Worm (Caenorhabditis elegans) whole organism, young adult: Measurements from ENCODE around the gene pigg-1.

Experiments
- B0035.1 ChIP-seq: sonication (generic microtip); optimal IDR thresholded peaks from 2 replicates; lab custom pipeline; 2016; ENCODE audit warnings: missing genetic modification characterization, mild to moderate bottlenecking, missing compliant biosample characterization, missing genotype, missing genetic modification reagents
- B0261.1 ChIP-seq: sonication (generic microtip); optimal IDR thresholded peaks from 2 replicates; lab custom pipeline; 2016; ENCODE audit warnings: mild to moderate bottlenecking, missing genetic modification characterization, moderate library complexity, missing compliant biosample characterization
- B0336.3 ChIP-seq: fragments of 200-800 bp; sonication (Bioruptor generic); IDR thresholded peaks from 2 replicates; pipeline ENCODE4 v1.3.6; 2022; ENCODE audit warnings: missing genetic modification characterization, missing compliant biosample characterization
- C17E4.6 ChIP-seq: fragments of 200-800 bp; sonication (Bioruptor generic); IDR thresholded peaks from 2 replicates; pipeline ENCODE4 v1.3.6; 2022; ENCODE audit warnings: missing genetic modification reagents, missing genetic modification characterization, missing compliant biosample characterization
- F49E8.2 ChIP-seq: sonication (generic microtip); optimal IDR thresholded peaks from 3 replicates; lab custom pipeline; 2017; ENCODE audit warnings: missing genetic modification characterization, mild to moderate bottlenecking, missing compliant biosample characterization, antibody characterized with exemption, moderate library complexity; ENCODE audit not compliant: insufficient read depth
- F52B5.7 ChIP-seq: sonication (generic microtip); optimal IDR thresholded peaks from 2 replicates; lab custom pipeline; 2016; ENCODE audit warnings: mild to moderate bottlenecking, missing genetic modification characterization, missing compliant biosample characterization
- F55B11.4 ChIP-seq: sonication (generic microtip); optimal IDR thresholded peaks from 2 replicates; lab custom pipeline; 2016; ENCODE audit warnings: missing compliant biosample characterization, missing genetic modification characterization, borderline replicate concordance; ENCODE audit not compliant: insufficient read depth
- F57A8.1 ChIP-seq: fragments of 200-800 bp; sonication (Bioruptor generic); optimal IDR thresholded peaks from 2 replicates; lab custom pipeline; 2018; ENCODE audit warnings: mild to moderate bottlenecking, missing genetic modification characterization, moderate library complexity, missing compliant biosample characterization
- K11D2.4 ChIP-seq: fragments of 200-800 bp; sonication (Bioruptor generic); IDR thresholded peaks from 2 replicates; pipeline ENCODE4 v1.3.6; 2022; ENCODE audit warnings: missing genetic modification reagents, missing genetic modification characterization, missing compliant biosample characterization
- T07F8.4 ChIP-seq: sonication (generic microtip); optimal IDR thresholded peaks from 2 replicates; lab custom pipeline; 2016; ENCODE audit warnings: mild to moderate bottlenecking, missing genetic modification characterization, moderate library complexity, missing compliant biosample characterization
- T26A5.8 ChIP-seq: sonication (generic microtip); optimal IDR thresholded peaks from 2 replicates; lab custom pipeline; 2016; ENCODE audit warnings: missing genetic modification characterization, missing compliant biosample characterization
- Y56A3A.18 ChIP-seq: fragments of 200-800 bp; sonication (Bioruptor generic); IDR thresholded peaks from 2 replicates; pipeline ENCODE4 v1.3.6; 2022; ENCODE audit warnings: missing genetic modification reagents, missing genetic modification characterization, missing compliant biosample characterization
- akir-1 ChIP-seq: fragments of 200-800 bp; sonication (Bioruptor generic); optimal IDR thresholded peaks from 2 replicates; lab custom pipeline; 2018; ENCODE audit warnings: mild to moderate bottlenecking, missing genetic modification characterization, moderate library complexity, missing compliant biosample characterization
- aptf-2 ChIP-seq: fragments of 200-800 bp; sonication (Bioruptor generic); conservative IDR thresholded peaks from 2 replicates; pipeline ENCODE4 v1.3.6; 2022; ENCODE audit warnings: missing genetic modification reagents, missing genetic modification characterization, missing compliant biosample characterization
- atf-7 ChIP-seq: sonication (generic microtip); optimal IDR thresholded peaks from 2 replicates; lab custom pipeline; 2017; ENCODE audit warnings: mild to moderate bottlenecking, missing genetic modification characterization, missing compliant biosample characterization
- attf-6 ChIP-seq: fragments of 200-800 bp; sonication (Bioruptor generic); IDR thresholded peaks from 2 replicates; pipeline ENCODE4 v1.3.6; 2022; ENCODE audit warnings: missing genetic modification reagents, missing genetic modification characterization, missing compliant biosample characterization
- bed-2 ChIP-seq: fragments of 200-800 bp; sonication (Bioruptor generic); IDR thresholded peaks from 2 replicates; pipeline ENCODE4 v1.3.6; 2022; ENCODE audit warnings: missing genetic modification reagents, missing genetic modification characterization, missing compliant biosample characterization
- cebp-1 ChIP-seq, 2 experiments: fragments of 200-800 bp in 1 of 2; sonication (Bioruptor generic) in 1 of 2; sonication (generic microtip) in 1 of 2; IDR thresholded peaks in 1 of 2; optimal IDR thresholded peaks in 1 of 2; 2 replicates each; pipeline versions ENCODE4 v1.3.6 to Lab custom; 2017 to 2022; ENCODE audit warnings: missing compliant biosample characterization in 2 of 2, missing genetic modification characterization in 2 of 2, mild to moderate bottlenecking in 1 of 2, missing genetic modification reagents in 1 of 2, moderate library complexity in 1 of 2
- cebp-2 ChIP-seq: fragments of 200-800 bp; sonication (Bioruptor generic); IDR thresholded peaks from 2 replicates; pipeline ENCODE4 v1.3.6; 2022; ENCODE audit warnings: missing genetic modification characterization, missing compliant biosample characterization
- ceh-40 ChIP-seq: fragments of 200-800 bp; sonication (Bioruptor generic); IDR thresholded peaks from 2 replicates; pipeline ENCODE4 v1.3.6; 2022; ENCODE audit warnings: missing genetic modification characterization, missing compliant biosample characterization
- chd-7 ChIP-seq: sonication (generic microtip); optimal IDR thresholded peaks from 2 replicates; lab custom pipeline; 2016; ENCODE audit warnings: mild to moderate bottlenecking, missing genetic modification characterization, moderate library complexity, missing compliant biosample characterization
- dpff-1 ChIP-seq: sonication (generic microtip); optimal IDR thresholded peaks from 2 replicates; lab custom pipeline; 2017; ENCODE audit warnings: mild to moderate bottlenecking, missing genetic modification characterization, missing compliant biosample characterization
- egrh-3 ChIP-seq: fragments of 200-800 bp; sonication (Bioruptor generic); IDR thresholded peaks from 2 replicates; pipeline ENCODE4 v1.3.6; 2022; ENCODE audit warnings: missing genetic modification reagents, missing genetic modification characterization, missing compliant biosample characterization
- ekl-4 ChIP-seq: fragments of 200-800 bp; sonication (Bioruptor generic); IDR thresholded peaks from 2 replicates; pipeline ENCODE4 v1.3.6; 2022; ENCODE audit warnings: missing genetic modification reagents, missing genetic modification characterization, missing compliant biosample characterization
- ets-4 ChIP-seq: fragments of 200-800 bp; sonication (Bioruptor generic); optimal IDR thresholded peaks from 2 replicates; lab custom pipeline; 2018; ENCODE audit warnings: mild to moderate bottlenecking, missing genetic modification characterization, missing compliant biosample characterization
- fkh-3 ChIP-seq: sonication (generic microtip); optimal IDR thresholded peaks from 2 replicates; lab custom pipeline; 2016; ENCODE audit warnings: mild to moderate bottlenecking, missing genetic modification characterization, missing compliant biosample characterization
- hmg-1.2 ChIP-seq: fragments of 200-800 bp; sonication (Bioruptor generic); IDR thresholded peaks from 2 replicates; pipeline ENCODE4 v1.3.6; 2022; ENCODE audit warnings: missing genetic modification reagents, missing genetic modification characterization, missing compliant biosample characterization
- lag-1 ChIP-seq: fragments of 200-800 bp; sonication (Bioruptor generic); IDR thresholded peaks from 2 replicates; pipeline ENCODE4 v1.3.6; 2022; ENCODE audit warnings: missing genetic modification reagents, missing genetic modification characterization, missing compliant biosample characterization
- madf-8 ChIP-seq: fragments of 200-800 bp; sonication (Bioruptor generic); conservative IDR thresholded peaks from 2 replicates; pipeline ENCODE4 v1.3.6; 2022; ENCODE audit warnings: missing genetic modification reagents, missing genetic modification characterization, missing compliant biosample characterization
- mcd-1 ChIP-seq: fragments of 200-800 bp; sonication (Bioruptor generic); IDR thresholded peaks from 2 replicates; pipeline ENCODE4 v1.3.6; 2022; ENCODE audit warnings: missing genetic modification reagents, missing genetic modification characterization, missing compliant biosample characterization
- mes-4 ChIP-seq: sonication (generic microtip); optimal IDR thresholded peaks from 2 replicates; lab custom pipeline; 2016; ENCODE audit warnings: missing genotype, missing genetic modification characterization, missing compliant biosample characterization
- mxl-1 ChIP-seq: sonication (generic microtip); optimal IDR thresholded peaks from 2 replicates; lab custom pipeline; 2016; ENCODE audit warnings: missing genetic modification characterization, missing compliant biosample characterization
- nhr-80 ChIP-seq: sonication (generic microtip); optimal IDR thresholded peaks from 2 replicates; lab custom pipeline; 2016; ENCODE audit warnings: missing genetic modification characterization, missing compliant biosample characterization
- sdz-38 ChIP-seq: sonication (generic microtip); optimal IDR thresholded peaks from 2 replicates; lab custom pipeline; 2016; ENCODE audit warnings: missing genotype, missing genetic modification characterization, missing compliant biosample characterization
- sea-2 ChIP-seq: fragments of 200-800 bp; sonication (Bioruptor generic); IDR thresholded peaks from 2 replicates; pipeline ENCODE4 v1.3.6; 2022; ENCODE audit warnings: missing genetic modification characterization, missing compliant biosample characterization
- snpc-4 ChIP-seq, 5 experiments: fragments of 150-350 bp in 1 of 5; sonication (generic microtip) in 4 of 5; optimal IDR thresholded peaks; 2 replicates each; lab custom pipeline; 2014 to 2018; ENCODE audit warnings: missing genetic modification characterization in 5 of 5, missing biosample characterization in 3 of 5, antibody characterized with exemption in 2 of 5, mild to moderate bottlenecking in 2 of 5, missing compliant biosample characterization in 2 of 5, missing genotype in 2 of 5, moderate library complexity in 2 of 5, missing genetic modification reagents in 1 of 5
- somi-1 ChIP-seq: fragments of 200-800 bp; sonication (Bioruptor generic); optimal IDR thresholded peaks from 2 replicates; lab custom pipeline; 2018; ENCODE audit warnings: mild to moderate bottlenecking, missing genetic modification characterization, missing compliant biosample characterization
- sptf-2 ChIP-seq: fragments of 200-800 bp; sonication (Bioruptor generic); optimal IDR thresholded peaks from 2 replicates; lab custom pipeline; 2018; ENCODE audit warnings: mild to moderate bottlenecking, missing genetic modification characterization, missing compliant biosample characterization
- tbp1 ChIP-seq: fragments of 200-800 bp; sonication (Bioruptor generic); optimal IDR thresholded peaks from 2 replicates; lab custom pipeline; 2018; ENCODE audit warnings: mild to moderate bottlenecking, missing genetic modification characterization, missing compliant biosample characterization
- ztf-22 ChIP-seq: fragments of 200-800 bp; sonication (Bioruptor generic); optimal IDR thresholded peaks from 2 replicates; lab custom pipeline; 2018; ENCODE audit warnings: mild to moderate bottlenecking, missing genetic modification characterization, moderate library complexity, missing compliant biosample characterization
- ztf-25 ChIP-seq: fragments of 200-800 bp; sonication (Bioruptor generic); IDR thresholded peaks from 2 replicates; pipeline ENCODE4 v1.3.6; 2022; ENCODE audit warnings: missing genetic modification reagents, missing genetic modification characterization, missing compliant biosample characterization
- ztf-6 ChIP-seq: fragments of 200-800 bp; sonication (Bioruptor generic); IDR thresholded peaks from 2 replicates; pipeline ENCODE4 v1.3.6; 2022; ENCODE audit warnings: missing genetic modification reagents, missing genetic modification characterization, missing compliant biosample characterization

pigg-1 gene

ce11 chrII:8630088-8630487 is 30.0 kb upstream of the pigg-1 start, which contains the start of gene T22C8.6:
TSS of gene T22C8.6 (minus strand) at chrII:8630281.
- no peak for TF ChIP-seq lag-1 (GFP tag; lab: Robert Waterston, UW)
- no peak for TF ChIP-seq cebp-1 (GFP tag; IDR thresholded peaks at IDR 0.05; lab: Robert Waterston, UW)
- no peak for TF ChIP-seq cebp-1 (tag; optimal IDR thresholded peaks at IDR 0.05; lab: Kevin White, UChicago)
- TF ChIP-seq dpff-1 (tag; lab: Kevin White, UChicago) = no peak
- no peak for TF ChIP-seq chd-7 (tag; lab: Kevin White, UChicago)
- TF ChIP-seq sdz-38 (tag; lab: Kevin White, UChicago) = no peak
- no peak for TF ChIP-seq C17E4.6 (GFP tag; lab: Robert Waterston, UW)
- TF ChIP-seq F55B11.4 = no peak
- TF ChIP-seq fkh-3 (tag; lab: Kevin White, UChicago) = no peak
- no peak for TF ChIP-seq egrh-3
- no peak for TF ChIP-seq madf-8 (GFP tag; lab: Robert Waterston, UW)
- no peak for TF ChIP-seq ztf-25 (GFP tag; lab: Robert Waterston, UW)
- no peak for TF ChIP-seq bed-2 (GFP tag; lab: Robert Waterston, UW)
- TF ChIP-seq attf-6 (GFP tag; lab: Robert Waterston, UW) = no peak
- TF ChIP-seq aptf-2 = no peak
- TF ChIP-seq K11D2.4 (GFP tag; lab: Robert Waterston, UW) = no peak
- TF ChIP-seq snpc-4 (GFP tag; optimal IDR thresholded peaks at IDR 0.05; lab: Kevin White, UChicago) = no peak
- no peak for TF ChIP-seq snpc-4 (tag; optimal IDR thresholded peaks at IDR 0.05; lab: Kevin White, UChicago)
- no peak for TF ChIP-seq B0035.1
- TF ChIP-seq mes-4 (tag; lab: Kevin White, UChicago) = no peak
- no peak for TF ChIP-seq somi-1
- TF ChIP-seq tbp1 (GFP tag; lab: Kevin White, UChicago) = no peak

- no peak for TF ChIP-seq F49E8.2
- TF ChIP-seq ztf-6 (GFP tag; lab: Robert Waterston, UW) = no peak
- no peak for TF ChIP-seq ekl-4
- TF ChIP-seq B0035.1 = no peak
- TF ChIP-seq sea-2 (GFP tag; lab: Robert Waterston, UW) = no peak
- TF ChIP-seq akir-1 = no peak
These were observed 27.8 kb upstream of the pigg-1 start for ce11 chrII:8627907-8628306.

- TF ChIP-seq T26A5.8 (tag; lab: Kevin White, UChicago) (no peak), bed-2 (GFP tag; lab: Robert Waterston, UW) (no peak), mes-4 (tag; lab: Kevin White, UChicago) (no peak), cebp-2 (no peak), B0261.1 (no peak), T07F8.4 (tag; lab: Kevin White, UChicago) (no peak), ztf-25 (GFP tag; lab: Robert Waterston, UW) (no peak), mcd-1 (no peak)
These were observed 26.5 kb upstream of the pigg-1 start for ce11 chrII:8626598-8626997.

ce11 chrII:8625163-8625562 is 25.1 kb upstream of the pigg-1 start, which contains the start of gene sptf-2:
TSS of gene sptf-2 (plus strand) at chrII:8625459.
- peak; percentile 99 for TF ChIP-seq sptf-2 (GFP tag; lab: Kevin White, UChicago)
- TF ChIP-seq atf-7 = peak; percentile 25
- TF ChIP-seq B0336.3 (GFP tag; lab: Robert Waterston, UW) = no peak
- TF ChIP-seq mxl-1 = no peak
- TF ChIP-seq F52B5.7 (tag; lab: Kevin White, UChicago) = no peak
- TF ChIP-seq ets-4 = peak; percentile 70
- no peak for TF ChIP-seq F57A8.1 (GFP tag; lab: Kevin White, UChicago)
- no peak for TF ChIP-seq Y56A3A.18 (GFP tag; lab: Robert Waterston, UW)
- 0 out of 2 replicates have a peak, but pooled peaks have one; percentile 4 for TF ChIP-seq ceh-40
- peak; percentile 99 for TF ChIP-seq nhr-80 (tag; lab: Kevin White, UChicago)
- peak; percentile 16; the same call in 1 of the 2 replicates for TF ChIP-seq hmg-1.2 (GFP tag; lab: Robert Waterston, UW)
- TF ChIP-seq mes-4 (tag; lab: Kevin White, UChicago) = no peak
- TF ChIP-seq mcd-1 = no peak
- peak; percentile 23 for TF ChIP-seq ztf-22 (GFP tag; lab: Kevin White, UChicago)
